Worm (Caenorhabditis elegans) whole organism, late embryonic: ENCODE measurements around the gene wago-4.

Source experiments
- C38D4.7 ChIP-seq: fragments of 200-800 bp; sonication (Bioruptor generic); optimal IDR thresholded peaks from 2 replicates; lab custom pipeline; 2018; ENCODE audit warnings: mild to moderate bottlenecking, missing genetic modification characterization, moderate library complexity, missing compliant biosample characterization
- F13H6.1 ChIP-seq: sonication (generic microtip); optimal IDR thresholded peaks from 2 replicates; lab custom pipeline; 2016; ENCODE audit warnings: missing genetic modification characterization, missing compliant biosample characterization
- K02D7.2 ChIP-seq: sonication (generic microtip); optimal IDR thresholded peaks from 2 replicates; lab custom pipeline; 2017; ENCODE audit warnings: mild to moderate bottlenecking, missing genetic modification characterization, missing compliant biosample characterization
- K09A11.1 ChIP-seq: sonication (generic microtip); optimal IDR thresholded peaks from 2 replicates; lab custom pipeline; 2017; ENCODE audit warnings: antibody characterized with exemption, mild to moderate bottlenecking, missing genetic modification characterization, missing compliant biosample characterization; ENCODE audit not compliant: insufficient read depth
- T23F11.4 ChIP-seq: fragments of 200-800 bp; sonication (Bioruptor generic); optimal IDR thresholded peaks from 2 replicates; lab custom pipeline; 2018; ENCODE audit warnings: mild to moderate bottlenecking, missing genetic modification characterization, missing compliant biosample characterization
- Y22D7AL.16 ChIP-seq: sonication (generic microtip); optimal IDR thresholded peaks from 2 replicates; lab custom pipeline; 2016; ENCODE audit warnings: missing genetic modification characterization, missing compliant biosample characterization
- ama-1 ChIP-seq: fragments of 150-350 bp; optimal IDR thresholded peaks from 2 replicates; lab custom pipeline; 2014
- ceh-31 ChIP-seq: sonication (generic microtip); optimal IDR thresholded peaks from 2 replicates; lab custom pipeline; 2016; ENCODE audit warnings: missing genetic modification characterization, missing compliant biosample characterization
- ceh-34 ChIP-seq: sonication (generic microtip); optimal IDR thresholded peaks from 2 replicates; lab custom pipeline; 2016; ENCODE audit warnings: mild to moderate bottlenecking, missing genetic modification characterization, missing compliant biosample characterization
- dmd-4 ChIP-seq: sonication (generic microtip); optimal IDR thresholded peaks from 2 replicates; lab custom pipeline; 2016; ENCODE audit warnings: borderline replicate concordance, missing genetic modification characterization, missing compliant biosample characterization
- dve-1 ChIP-seq: sonication (generic microtip); optimal IDR thresholded peaks from 2 replicates; lab custom pipeline; 2017; ENCODE audit warnings: antibody characterized with exemption, mild to moderate bottlenecking, missing genetic modification characterization, missing compliant biosample characterization
- elt-2 ChIP-seq: sonication (generic microtip); optimal IDR thresholded peaks from 2 replicates; lab custom pipeline; 2016; ENCODE audit warnings: missing genetic modification reagents, missing genetic modification characterization, missing compliant biosample characterization
- elt-4 ChIP-seq: sonication (generic microtip); optimal IDR thresholded peaks from 2 replicates; lab custom pipeline; 2016; ENCODE audit warnings: missing genetic modification characterization, missing compliant biosample characterization
- fax-1 ChIP-seq: sonication (generic microtip); optimal IDR thresholded peaks from 2 replicates; lab custom pipeline; 2016; ENCODE audit warnings: missing genotype, missing genetic modification characterization, missing compliant biosample characterization
- fkh-6 ChIP-seq: sonication (generic microtip); optimal IDR thresholded peaks from 2 replicates; lab custom pipeline; 2016; ENCODE audit warnings: missing genetic modification characterization, missing compliant biosample characterization
- hlh-13 ChIP-seq: fragments of 200-800 bp; sonication (Bioruptor generic); optimal IDR thresholded peaks from 2 replicates; lab custom pipeline; 2018; ENCODE audit warnings: mild to moderate bottlenecking, missing genetic modification characterization, missing compliant biosample characterization
- hlh-15 ChIP-seq: sonication (generic microtip); optimal IDR thresholded peaks from 2 replicates; lab custom pipeline; 2016; ENCODE audit warnings: missing genetic modification characterization, missing compliant biosample characterization
- hlh-30 ChIP-seq: sonication (generic microtip); optimal IDR thresholded peaks from 2 replicates; lab custom pipeline; 2017; ENCODE audit warnings: antibody characterized with exemption, missing genetic modification characterization, missing compliant biosample characterization; ENCODE audit not compliant: insufficient read depth
- lim-6 ChIP-seq: sonication (generic microtip); optimal IDR thresholded peaks from 2 replicates; lab custom pipeline; 2016; ENCODE audit warnings: missing genetic modification characterization, missing compliant biosample characterization
- lin-11 ChIP-seq: fragments of 200-800 bp; sonication (Bioruptor generic); optimal IDR thresholded peaks from 2 replicates; lab custom pipeline; 2018; ENCODE audit warnings: mild to moderate bottlenecking, missing genetic modification characterization, missing compliant biosample characterization
- madf-2 ChIP-seq: sonication (generic microtip); optimal IDR thresholded peaks from 2 replicates; lab custom pipeline; 2017; ENCODE audit warnings: missing genetic modification characterization, missing compliant biosample characterization
- mec-3 ChIP-seq: sonication (generic microtip); optimal IDR thresholded peaks from 2 replicates; lab custom pipeline; 2016; ENCODE audit warnings: borderline replicate concordance, missing genetic modification characterization, missing compliant biosample characterization
- nhr-11 ChIP-seq: fragments of 150-350 bp; optimal IDR thresholded peaks from 2 replicates; lab custom pipeline; 2014; ENCODE audit warnings: missing biosample characterization, missing genetic modification characterization
- nhr-232 ChIP-seq: sonication (generic microtip); optimal IDR thresholded peaks from 2 replicates; lab custom pipeline; 2016; ENCODE audit warnings: missing genetic modification characterization, missing compliant biosample characterization
- odd-2 ChIP-seq: sonication (generic microtip); optimal IDR thresholded peaks from 2 replicates; lab custom pipeline; 2017; ENCODE audit warnings: antibody characterized with exemption, mild to moderate bottlenecking, missing genetic modification characterization, missing compliant biosample characterization
- pax-1 ChIP-seq: fragments of 150-350 bp; optimal IDR thresholded peaks from 2 replicates; lab custom pipeline; 2014; ENCODE audit warnings: missing biosample characterization, missing genetic modification characterization
- pha-4 ChIP-seq: fragments of 150-350 bp; optimal IDR thresholded peaks from 2 replicates; lab custom pipeline; 2018; ENCODE audit warnings: missing biosample characterization, missing genetic modification reagents, missing genetic modification characterization
- pqm-1 ChIP-seq: sonication (generic microtip); optimal IDR thresholded peaks from 2 replicates; lab custom pipeline; 2016; ENCODE audit warnings: missing genetic modification characterization, missing compliant biosample characterization
- pros-1 ChIP-seq: fragments of 150-350 bp; optimal IDR thresholded peaks from 2 replicates; lab custom pipeline; 2014; ENCODE audit warnings: missing biosample characterization, missing genetic modification reagents, missing genetic modification characterization
- sox-2 ChIP-seq: fragments of 200-800 bp; sonication (Bioruptor generic); IDR thresholded peaks from 2 replicates; pipeline ENCODE4 v1.3.6; 2022; ENCODE audit warnings: missing genetic modification reagents, missing genetic modification characterization, missing compliant biosample characterization
- sox-4 ChIP-seq: sonication (generic microtip); optimal IDR thresholded peaks from 2 replicates; lab custom pipeline; 2017; ENCODE audit warnings: mild to moderate bottlenecking, missing genetic modification characterization, inconsistent platforms, missing compliant biosample characterization
- syd-9 ChIP-seq: sonication (generic microtip); optimal IDR thresholded peaks from 2 replicates; lab custom pipeline; 2016; ENCODE audit warnings: mild to moderate bottlenecking, missing genetic modification characterization, moderate library complexity, missing compliant biosample characterization
- tbx-2 ChIP-seq: sonication (generic microtip); optimal IDR thresholded peaks from 2 replicates; lab custom pipeline; 2016; ENCODE audit warnings: missing genetic modification characterization, missing compliant biosample characterization
- tbx-7 ChIP-seq: sonication (generic microtip); optimal IDR thresholded peaks from 2 replicates; lab custom pipeline; 2016; ENCODE audit warnings: missing genotype, missing genetic modification characterization, missing compliant biosample characterization
- ttx-3 ChIP-seq: sonication (generic microtip); optimal IDR thresholded peaks from 2 replicates; lab custom pipeline; 2016; ENCODE audit warnings: missing genetic modification reagents, missing genetic modification characterization, missing compliant biosample characterization
- unc-3 ChIP-seq, 2 experiments: fragments of 200-800 bp in 1 of 2; sonication (Bioruptor generic) in 1 of 2; sonication (generic microtip) in 1 of 2; conservative IDR thresholded peaks in 1 of 2; optimal IDR thresholded peaks in 1 of 2; 2 replicates each; pipeline versions ENCODE4 v1.3.6 to Lab custom; 2016 to 2022; ENCODE audit warnings: missing compliant biosample characterization in 2 of 2, missing genetic modification characterization in 2 of 2, missing genetic modification reagents in 1 of 2
- unc-86 ChIP-seq: sonication (generic microtip); optimal IDR thresholded peaks from 2 replicates; lab custom pipeline; 2016; ENCODE audit warnings: missing genetic modification characterization, missing compliant biosample characterization
- zip-5 ChIP-seq: sonication (generic microtip); optimal IDR thresholded peaks from 2 replicates; lab custom pipeline; 2016; ENCODE audit warnings: missing genetic modification characterization, missing compliant biosample characterization
- ztf-16 ChIP-seq: sonication (generic microtip); optimal IDR thresholded peaks from 2 replicates; lab custom pipeline; 2017; ENCODE audit warnings: missing genetic modification characterization, missing compliant biosample characterization

Gene wago-4

DNA sequence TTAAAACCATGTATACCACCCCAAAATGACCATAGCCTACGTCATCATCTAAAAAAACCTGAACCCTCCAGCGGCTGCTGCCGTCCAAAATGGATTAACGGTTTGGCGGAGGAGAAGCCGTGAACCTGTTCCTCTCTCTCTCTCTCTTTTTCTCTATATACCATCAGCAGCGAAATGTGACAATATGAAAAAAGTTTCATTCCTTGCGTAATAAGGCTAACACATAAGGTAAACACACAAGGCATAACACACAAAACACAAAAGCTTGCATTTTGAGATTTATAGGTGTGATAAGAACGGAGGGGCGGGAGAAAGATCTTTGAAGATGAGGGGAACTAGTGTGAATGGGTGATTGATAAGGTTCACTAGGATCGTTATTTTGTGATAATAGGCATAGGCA, 41.9 kb downstream of the wago-4 start:
- no peak for TF ChIP-seq ceh-31
- no peak for TF ChIP-seq K02D7.2 (tag; lab: Kevin White, UChicago)
- no peak for TF ChIP-seq elt-4 (tag; lab: Kevin White, UChicago)
- TF ChIP-seq K09A11.1 (tag; lab: Kevin White, UChicago): no peak
- TF ChIP-seq ztf-16 (tag; lab: Kevin White, UChicago): no peak

ce11 chrII:12961743-12962142, 42.4 kb downstream of the wago-4 start:
- no peak for TF ChIP-seq hlh-15 (tag; lab: Kevin White, UChicago)
- TF ChIP-seq ttx-3 (tag; lab: Kevin White, UChicago): no peak
- TF ChIP-seq elt-2 (tag; lab: Kevin White, UChicago): no peak
- no peak for TF ChIP-seq C38D4.7
- no peak for TF ChIP-seq nhr-11 (tag; lab: Kevin White, UChicago)
- no peak for TF ChIP-seq ama-1
- no peak for TF ChIP-seq fax-1 (tag; lab: Kevin White, UChicago)
- no peak for TF ChIP-seq ceh-34 (tag; lab: Kevin White, UChicago)
- no peak for TF ChIP-seq dmd-4 (tag; lab: Kevin White, UChicago)
- no peak for TF ChIP-seq tbx-2 (tag; lab: Kevin White, UChicago)
- TF ChIP-seq F13H6.1: no peak
- TF ChIP-seq syd-9 (tag; lab: Kevin White, UChicago): no peak
- TF ChIP-seq zip-5 (tag; lab: Kevin White, UChicago): no peak
- TF ChIP-seq pqm-1 (tag; lab: Kevin White, UChicago): no peak
- no peak for TF ChIP-seq hlh-13
- TF ChIP-seq odd-2 (tag; lab: Kevin White, UChicago): no peak
- TF ChIP-seq pha-4: no peak
- no peak for TF ChIP-seq unc-3 (GFP tag; conservative IDR thresholded peaks at IDR 0.05; lab: Robert Waterston, UW)
- TF ChIP-seq unc-3 (tag; optimal IDR thresholded peaks at IDR 0.05; lab: Kevin White, UChicago): no peak
- no peak for TF ChIP-seq lin-11 (tag; lab: Kevin White, UChicago)

- TF ChIP-seq pax-1: no peak
- TF ChIP-seq sox-2 (GFP tag; lab: Robert Waterston, UW): no peak
- no peak for TF ChIP-seq tbx-7 (tag; lab: Kevin White, UChicago)
- TF ChIP-seq nhr-232: no peak
- no peak for TF ChIP-seq lin-11 (tag; lab: Kevin White, UChicago)
- no peak for TF ChIP-seq pqm-1 (tag; lab: Kevin White, UChicago)
- TF ChIP-seq madf-2 (tag; lab: Kevin White, UChicago): no peak
- TF ChIP-seq odd-2 (tag; lab: Kevin White, UChicago): no peak
Observed at ce11 chrII:12965138-12965537, 45.8 kb downstream of the wago-4 start.

- TF ChIP-seq odd-2 (tag; lab: Kevin White, UChicago) (no peak), Y22D7AL.16 (no peak), lim-6 (tag; lab: Kevin White, UChicago) (no peak), mec-3 (tag; lab: Kevin White, UChicago) (no peak), hlh-15 (tag; lab: Kevin White, UChicago) (no peak), sox-4 (tag; lab: Kevin White, UChicago) (no peak)
Observed at ce11 chrII:12965538-12965588, 46.0 kb downstream of the wago-4 start, which contains the start of gene ptr-18. Gene ptr-18, plus strand, starts transcription at chrII:12965546.

DNA sequence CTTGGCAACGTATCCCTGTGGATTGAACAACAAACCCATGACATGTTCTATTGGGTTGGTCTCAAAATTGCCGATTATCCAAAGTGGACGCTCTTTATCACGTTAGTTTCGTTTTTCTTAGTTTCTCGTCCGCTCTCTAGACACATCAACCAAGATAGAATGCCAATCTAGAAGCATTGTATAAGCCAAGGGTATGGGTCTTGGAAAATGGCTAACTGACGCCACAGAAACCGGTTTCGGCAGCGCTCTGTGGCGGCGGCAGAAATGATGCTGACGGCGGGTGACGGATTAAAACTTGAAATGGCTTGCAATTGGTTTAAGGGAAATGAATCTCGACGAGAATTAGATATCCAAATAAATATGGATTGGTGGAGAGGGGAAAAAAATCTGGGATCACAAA, 46.2 kb downstream of the wago-4 start:
- no peak for TF ChIP-seq elt-4 (tag; lab: Kevin White, UChicago)
- TF ChIP-seq unc-86 (tag; lab: Kevin White, UChicago): no peak

DNA sequence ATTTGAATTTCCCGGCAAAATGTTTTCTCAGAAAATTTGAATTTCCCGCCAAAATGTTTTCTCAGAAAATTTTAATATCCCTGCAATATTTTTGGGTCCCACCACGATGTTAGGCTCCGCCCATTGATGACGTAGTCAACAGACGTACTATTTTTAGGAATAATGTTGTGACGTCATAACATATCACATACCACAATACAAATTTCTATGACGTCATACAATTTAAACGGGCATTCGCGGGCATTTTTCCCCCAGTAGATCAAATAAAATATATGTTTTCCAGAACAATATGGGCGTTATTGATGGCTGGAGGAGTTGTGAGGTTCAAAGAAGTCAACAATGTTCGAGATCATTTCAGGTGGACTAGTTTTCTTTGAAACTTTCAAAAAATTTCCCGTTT, 46.9 kb downstream of the wago-4 start:
- TF ChIP-seq tbx-7 (tag; lab: Kevin White, UChicago) (no peak), hlh-30 (tag; lab: Kevin White, UChicago) (no peak), fkh-6 (no peak), fax-1 (tag; lab: Kevin White, UChicago) (no peak), elt-4 (tag; lab: Kevin White, UChicago) (no peak), pros-1 (no peak), T23F11.4 (GFP tag; lab: Kevin White, UChicago) (no peak), dve-1 (no peak), K09A11.1 (tag; lab: Kevin White, UChicago) (no peak)
